Worm (Caenorhabditis elegans): Measurements from ENCODE around the gene C48D1.1.

C48D1.1 gene

ce11 chrIV:13197282-13197681 lies at the start of gene C48D1.1:
Gene C48D1.1 (minus strand): TSS chrIV:13197382.
- TF ChIP-seq pag-3 (tag; optimal IDR thresholded peaks at IDR 0.05; ENCODE audit: borderline replicate concordance, insufficient read depth) (no peak), blmp-1 (tag; optimal IDR thresholded peaks at IDR 0.05) (no peak), sox-4 (tag; optimal IDR thresholded peaks at IDR 0.05) (no peak), nhr-20 (tag; optimal IDR thresholded peaks at IDR 0.05) (no peak), skn-1 (tag; optimal IDR thresholded peaks at IDR 0.05) (no peak), C16A3.4 (tag; optimal IDR thresholded peaks at IDR 0.05) (no peak), ceh-90 (tag; optimal IDR thresholded peaks at IDR 0.05) (no peak), zag-1 (tag; optimal IDR thresholded peaks at IDR 0.05) (no peak), sptf-1 (tag; optimal IDR thresholded peaks at IDR 0.05) (no peak), ceh-63 (GFP tag; optimal IDR thresholded peaks at IDR 0.05) (no peak), swsn-7 (tag; optimal IDR thresholded peaks at IDR 0.05) (no peak)

- TF ChIP-seq alr-1 (tag; optimal IDR thresholded peaks at IDR 0.05; ENCODE audit: borderline replicate concordance) = no peak
- TF ChIP-seq hlh-4 (tag; optimal IDR thresholded peaks at IDR 0.05) = no peak
- no peak for TF ChIP-seq vab-15 (tag; optimal IDR thresholded peaks at IDR 0.05)
- no peak for TF ChIP-seq nhr-12 (tag; optimal IDR thresholded peaks at IDR 0.05)
- no peak for TF ChIP-seq aha-1 (tag; optimal IDR thresholded peaks at IDR 0.05)
- no peak for TF ChIP-seq mdl-1 (tag; optimal IDR thresholded peaks at IDR 0.05)
- TF ChIP-seq zag-1 (tag; optimal IDR thresholded peaks at IDR 0.05) = no peak
- TF ChIP-seq nhr-19 (GFP tag; conservative IDR thresholded peaks at IDR 0.05) = no peak
- TF ChIP-seq lir-3 (tag; optimal IDR thresholded peaks at IDR 0.05; ENCODE audit: poor library complexity) = no peak
- no peak for TF ChIP-seq dsc-1 (tag; optimal IDR thresholded peaks at IDR 0.05)
- TF ChIP-seq pag-3 (tag; optimal IDR thresholded peaks at IDR 0.05; ENCODE audit: borderline replicate concordance, insufficient read depth) = no peak
- TF ChIP-seq ceh-8 (GFP tag; optimal IDR thresholded peaks at IDR 0.05) = no peak
- TF ChIP-seq ztf-11 (tag; optimal IDR thresholded peaks at IDR 0.05) = no peak
- TF ChIP-seq aly-2 (tag; optimal IDR thresholded peaks at IDR 0.05) = no peak
- TF ChIP-seq mef-2 (tag; optimal IDR thresholded peaks at IDR 0.05) = no peak
- no peak for TF ChIP-seq xbp-1 (tag; optimal IDR thresholded peaks at IDR 0.05)
These were observed 49.8 kb upstream of the C48D1.1 start, which contains the start of gene JC8.7 for ce11 chrIV:13246961-13247360. Gene JC8.7 (plus strand): TSS chrIV:13247261.

- TF ChIP-seq fkh-8 (tag; optimal IDR thresholded peaks at IDR 0.05) (no peak), ceh-90 (tag; optimal IDR thresholded peaks at IDR 0.05) (no peak), dpl-1 (GFP tag; optimal IDR thresholded peaks at IDR 0.05) (no peak), aha-1 (tag; optimal IDR thresholded peaks at IDR 0.05) (no peak), sptf-1 (tag; optimal IDR thresholded peaks at IDR 0.05) (no peak), ets-5 (GFP tag; IDR thresholded peaks at IDR 0.05) (no peak), F16B12.6 (tag; optimal IDR thresholded peaks at IDR 0.05) (no peak), nhr-28 (tag; optimal IDR thresholded peaks at IDR 0.05) (no peak)
These were observed 46.8 kb upstream of the C48D1.1 start, which contains the start of gene cox-11 for ce11 chrIV:13244024-13244423. Gene cox-11 (plus strand): TSS chrIV:13244324.

DNA sequence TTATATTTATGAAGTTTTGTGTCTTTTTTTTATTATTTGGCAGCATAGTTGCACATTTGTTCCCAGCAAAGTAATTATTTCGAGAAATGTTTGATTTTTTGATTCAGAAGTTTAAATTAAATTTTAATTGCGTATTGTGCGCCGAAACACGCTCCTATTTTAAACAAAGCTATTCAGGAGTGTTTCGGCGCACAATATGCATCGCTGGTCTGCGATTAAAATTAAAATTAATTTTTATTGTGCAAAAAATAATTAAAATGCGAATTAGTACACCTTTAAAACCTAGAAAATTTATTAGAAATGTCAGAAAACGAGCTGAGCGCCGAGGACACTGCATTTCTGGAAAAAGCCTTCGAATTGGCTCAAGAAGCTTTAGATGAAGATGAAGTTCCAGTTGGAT lies 46.2 kb upstream of the C48D1.1 start, which contains the start of gene JC8.4:
JC8.4 (plus strand) TSS at position 301 of the 400 bp plus-strand sequence.
- TF ChIP-seq efl-1 (optimal IDR thresholded peaks at IDR 0.05) = no peak
- TF ChIP-seq efl-1 (GFP tag; optimal IDR thresholded peaks at IDR 0.05 in 1 of 2) = peak in 1 of 2 experiments; percentile 33
- no peak for TF ChIP-seq sox-4 (tag; optimal IDR thresholded peaks at IDR 0.05)
- TF ChIP-seq zag-1 (tag; optimal IDR thresholded peaks at IDR 0.05) = no peak
- TF ChIP-seq fkh-8 (tag; optimal IDR thresholded peaks at IDR 0.05) = no peak
- TF ChIP-seq nhr-77 (tag; optimal IDR thresholded peaks at IDR 0.05) = no peak

DNA sequence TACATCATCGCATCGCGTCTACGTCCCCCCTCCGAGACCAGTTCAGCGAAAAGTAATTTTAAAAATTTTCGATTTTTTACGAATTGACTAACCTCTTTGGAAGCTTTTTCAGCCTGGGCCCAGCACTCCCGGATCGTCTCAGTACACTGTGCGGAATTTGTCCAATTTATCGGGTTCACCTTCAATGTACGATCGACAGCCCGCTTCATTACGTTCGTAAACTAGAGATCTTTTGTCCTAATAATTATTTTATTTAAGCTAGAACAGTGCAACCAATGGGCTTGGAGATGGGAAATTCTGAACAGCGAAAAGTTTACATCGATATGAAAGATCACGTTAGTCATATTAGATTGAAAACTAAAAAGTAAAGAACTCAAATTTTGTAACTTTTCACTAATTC lies 44.2 kb upstream of the C48D1.1 start:
- TF ChIP-seq lin-13 (GFP tag; optimal IDR thresholded peaks at IDR 0.05) = no peak
- TF ChIP-seq egl-13 (tag; optimal IDR thresholded peaks at IDR 0.05) = no peak
- no peak for TF ChIP-seq elt-2 (tag; optimal IDR thresholded peaks at IDR 0.05)
- no peak for TF ChIP-seq snu-23 (GFP tag; optimal IDR thresholded peaks at IDR 0.05)
- TF ChIP-seq lir-3 (tag; optimal IDR thresholded peaks at IDR 0.05; ENCODE audit: poor library complexity) = no peak
- no peak for TF ChIP-seq mep-1 (tag; optimal IDR thresholded peaks at IDR 0.05)
- TF ChIP-seq hlh-17 (GFP tag; optimal IDR thresholded peaks at IDR 0.05; ENCODE audit: borderline replicate concordance) = no peak
- no peak for TF ChIP-seq aly-2 (tag; optimal IDR thresholded peaks at IDR 0.05)
- TF ChIP-seq unc-62 (GFP tag; optimal IDR thresholded peaks at IDR 0.05) = no peak
- no peak for TF ChIP-seq nhr-77 (tag; optimal IDR thresholded peaks at IDR 0.05)
- TF ChIP-seq aha-1 (tag; optimal IDR thresholded peaks at IDR 0.05) = no peak
- TF ChIP-seq nhr-11 (tag; optimal IDR thresholded peaks at IDR 0.05) = no peak
- TF ChIP-seq nhr-20 (tag; optimal IDR thresholded peaks at IDR 0.05) = no peak
- no peak for TF ChIP-seq mef-2 (tag; optimal IDR thresholded peaks at IDR 0.05)
- no peak for TF ChIP-seq vab-15 (tag; optimal IDR thresholded peaks at IDR 0.05)
- TF ChIP-seq ets-5 (GFP tag; IDR thresholded peaks at IDR 0.05) = no peak
- no peak for TF ChIP-seq tbx-2 (tag; optimal IDR thresholded peaks at IDR 0.05)
- no peak for TF ChIP-seq nhr-76 (tag; optimal IDR thresholded peaks at IDR 0.05)

All from whole organism, L1 larva.